Fruit fly (Drosophila melanogaster): ENCODE results near the gene CG13713.

CG13713 gene

dm6 chr3L:4721886-4722285 lies 24.5 kb downstream of the CG13713 start (continued):
- no peak for TF ChIP-seq CG15696 (tag; optimal IDR thresholded peaks at IDR 0.05)
- no peak for TF ChIP-seq sens-2 (GFP tag; IDR thresholded peaks at IDR 0.05)
- TF ChIP-seq sisA (GFP tag; IDR thresholded peaks at IDR 0.05), result no peak
- no peak for TF ChIP-seq Ets65A (GFP tag)
- TF ChIP-seq sim (GFP tag; IDR thresholded peaks at IDR 0.05), result no peak
- no peak for TF ChIP-seq CG11247 (GFP tag; IDR thresholded peaks at IDR 0.05)
- TF ChIP-seq Sox102F (GFP tag; optimal IDR thresholded peaks at IDR 0.05), result peak; percentile 52
- TF ChIP-seq croc (GFP tag; conservative IDR thresholded peaks at IDR 0.05), result no peak
- TF ChIP-seq CG14965 (GFP tag; optimal IDR thresholded peaks at IDR 0.05; ENCODE audit: borderline replicate concordance), result no peak
- no peak for TF ChIP-seq ind (GFP tag; optimal IDR thresholded peaks at IDR 0.05)
- TF ChIP-seq stc (GFP tag; IDR thresholded peaks at IDR 0.05), result no peak
- no peak for TF ChIP-seq phol (tag; optimal IDR thresholded peaks at IDR 0.05)
- 0 out of 2 replicates have a peak, but pooled peaks have one; percentile 18 for TF ChIP-seq CG31441 (GFP tag; IDR thresholded peaks at IDR 0.05)
- TF ChIP-seq Rx (GFP tag; IDR thresholded peaks at IDR 0.05), result no peak
- TF ChIP-seq CG8089 (GFP tag; optimal IDR thresholded peaks at IDR 0.05), result no peak
- no peak for TF ChIP-seq CG15011 (GFP tag; optimal IDR thresholded peaks at IDR 0.05)
- no peak for TF ChIP-seq Opbp (GFP tag; IDR thresholded peaks at IDR 0.05; ENCODE audit: partially characterized antibody)
- peak; percentile 93 for TF ChIP-seq Drgx (GFP tag; IDR thresholded peaks at IDR 0.05)
- TF ChIP-seq CG9797 (GFP tag; optimal IDR thresholded peaks at IDR 0.05), result no peak
- no peak for TF ChIP-seq CG32772 (GFP tag; IDR thresholded peaks at IDR 0.05)
- no peak for TF ChIP-seq CG10321 (GFP tag; IDR thresholded peaks at IDR 0.05)
- no peak for TF ChIP-seq her (GFP tag; optimal IDR thresholded peaks at IDR 0.05)
- no peak for TF ChIP-seq mam (GFP tag; optimal IDR thresholded peaks at IDR 0.05)
- TF ChIP-seq CG2129 (GFP tag; IDR thresholded peaks at IDR 0.05; ENCODE audit: partially characterized antibody), result no peak
- TF ChIP-seq HHEX (GFP tag; optimal IDR thresholded peaks at IDR 0.05), result no peak
- TF ChIP-seq CG7556 (GFP tag; optimal IDR thresholded peaks at IDR 0.05), result no peak
- TF ChIP-seq Hr51 (GFP tag; optimal IDR thresholded peaks at IDR 0.05), result peak in 1 of 2 experiments; percentile 60
- TF ChIP-seq Xbp1 (GFP tag; optimal IDR thresholded peaks at IDR 0.05), result no peak
- TF ChIP-seq CG2678 (tag; optimal IDR thresholded peaks at IDR 0.05), result peak; percentile 31
- TF ChIP-seq CG7357 (GFP tag; IDR thresholded peaks at IDR 0.05), result 0 out of 3 replicates have a peak, but pooled peaks have one; percentile 42
- no peak for TF ChIP-seq fu2 (GFP tag; optimal IDR thresholded peaks at IDR 0.05)
- TF ChIP-seq gsb (GFP tag; IDR thresholded peaks at IDR 0.05), result no peak
- no peak for TF ChIP-seq ERR (GFP tag; optimal IDR thresholded peaks at IDR 0.05)
- peak; percentile 17 for TF ChIP-seq CG17359 (tag; optimal IDR thresholded peaks at IDR 0.05)
- TF ChIP-seq CG17361 (GFP tag; IDR thresholded peaks at IDR 0.05), result 0 out of 3 replicates have a peak, but pooled peaks have one; percentile 39
- no peak for TF ChIP-seq tll (GFP tag; optimal IDR thresholded peaks at IDR 0.05)
- no peak for TF ChIP-seq Hr78 (GFP tag; optimal IDR thresholded peaks at IDR 0.05)
- TF ChIP-seq cg (GFP tag; optimal IDR thresholded peaks at IDR 0.05), result no peak
- TF ChIP-seq CG11085 (GFP tag; IDR thresholded peaks at IDR 0.05), result no peak
- TF ChIP-seq HLHmδ (GFP tag; optimal IDR thresholded peaks at IDR 0.05), result no peak
- no peak for TF ChIP-seq CG10431 (GFP tag; optimal IDR thresholded peaks at IDR 0.05)
- no peak for TF ChIP-seq chinmo (GFP tag; IDR thresholded peaks at IDR 0.05; ENCODE audit: partially characterized antibody)
- no peak for TF ChIP-seq CG11723 (GFP tag; optimal IDR thresholded peaks at IDR 0.05)
- no peak for TF ChIP-seq CG6683 (GFP tag; optimal IDR thresholded peaks at IDR 0.05)
- TF ChIP-seq Dad (GFP tag; optimal IDR thresholded peaks at IDR 0.05), result no peak
- TF ChIP-seq CG2875 (GFP tag; optimal IDR thresholded peaks at IDR 0.05), result no peak
- no peak for TF ChIP-seq da (GFP tag; optimal IDR thresholded peaks at IDR 0.05)
- peak; percentile 51 for TF ChIP-seq dmrt99B (tag; optimal IDR thresholded peaks at IDR 0.05)
- TF ChIP-seq CG7745 (tag; optimal IDR thresholded peaks at IDR 0.05), result no peak
- no peak for TF ChIP-seq scrt (GFP tag; optimal IDR thresholded peaks at IDR 0.05)
- no peak for TF ChIP-seq sd (tag; optimal IDR thresholded peaks at IDR 0.05)

Data from whole organism, embryonic.